Fruit fly (Drosophila melanogaster) whole organism, prepupa: ENCODE results near the gene T48.

Experiments
- Blimp-1 ChIP-seq: fragments of 200-800 bp; sonication (Bioruptor generic); optimal IDR thresholded peaks from 3 replicates; lab custom pipeline; 2017; ENCODE audit warnings: missing biosample characterization, missing genetic modification characterization, mild to moderate bottlenecking, moderate library complexity, missing genetic modification reagents
- CG10631 ChIP-seq: fragments of 200-800 bp; sonication (Bioruptor generic); optimal IDR thresholded peaks from 2 replicates; lab custom pipeline; 2016; ENCODE audit warnings: missing biosample characterization, missing genetic modification characterization
- CG10669 ChIP-seq: fragments of 200-800 bp; sonication (Bioruptor generic); optimal IDR thresholded peaks from 3 replicates; lab custom pipeline; 2018; ENCODE audit warnings: missing biosample characterization, mild to moderate bottlenecking, missing genetic modification characterization, moderate library complexity
- CG11294 ChIP-seq: fragments of 200-800 bp; sonication (Bioruptor generic); IDR thresholded peaks from 2 replicates; pipeline ENCODE4 v1.3.6; 2022; ENCODE audit warnings: missing biosample characterization, missing genetic modification characterization
- CG11902 ChIP-seq: fragments of 200-800 bp; sonication (Bioruptor generic); optimal IDR thresholded peaks from 3 replicates; lab custom pipeline; 2016; ENCODE audit warnings: missing biosample characterization, missing genetic modification characterization
- CG1621 ChIP-seq: fragments of 200-800 bp; sonication (Bioruptor generic); optimal IDR thresholded peaks from 3 replicates; lab custom pipeline; 2018; ENCODE audit warnings: missing biosample characterization, mild to moderate bottlenecking, missing genetic modification characterization
- CG3032 ChIP-seq: fragments of 200-800 bp; optimal IDR thresholded peaks from 2 replicates; lab custom pipeline; 2019; ENCODE audit warnings: missing biosample characterization, mild to moderate bottlenecking, missing genetic modification characterization, moderate library complexity
- CG31627 ChIP-seq: fragments of 200-800 bp; sonication (Bioruptor generic); optimal IDR thresholded peaks from 3 replicates; lab custom pipeline; 2016; ENCODE audit warnings: missing biosample characterization, missing genetic modification characterization
- CG32006 ChIP-seq: fragments of 200-800 bp; sonication (Bioruptor generic); optimal IDR thresholded peaks from 3 replicates; lab custom pipeline; 2017; ENCODE audit warnings: missing biosample characterization, mild to moderate bottlenecking, missing genetic modification characterization
- CG34406 ChIP-seq: fragments of 200-800 bp; sonication (Bioruptor generic); optimal IDR thresholded peaks from 3 replicates; lab custom pipeline; 2016; ENCODE audit warnings: missing biosample characterization, missing genetic modification characterization
- CG3919 ChIP-seq: fragments of 200-800 bp; sonication (Bioruptor generic); optimal IDR thresholded peaks from 3 replicates; lab custom pipeline; 2016; ENCODE audit warnings: missing biosample characterization, missing genetic modification characterization
- CG6276 ChIP-seq: fragments of 200-800 bp; sonication (Bioruptor generic); optimal IDR thresholded peaks from 2 replicates; lab custom pipeline; 2017; ENCODE audit warnings: missing biosample characterization, mild to moderate bottlenecking, missing genetic modification characterization
- CG6808 ChIP-seq: fragments of 200-800 bp; sonication (Bioruptor generic); optimal IDR thresholded peaks from 3 replicates; lab custom pipeline; 2017; ENCODE audit warnings: missing biosample characterization, missing genetic modification characterization, mild to moderate bottlenecking, moderate library complexity, missing genetic modification reagents
- CG6854 ChIP-seq: fragments of 200-800 bp; sonication (Bioruptor generic); optimal IDR thresholded peaks from 2 replicates; lab custom pipeline; 2017; ENCODE audit warnings: missing biosample characterization, mild to moderate bottlenecking, missing genetic modification characterization
- CG7368 ChIP-seq: fragments of 200-800 bp; sonication (Bioruptor generic); optimal IDR thresholded peaks from 3 replicates; lab custom pipeline; 2016; ENCODE audit warnings: missing biosample characterization, missing genetic modification characterization
- CG8319 ChIP-seq: fragments of 200-800 bp; sonication (Bioruptor generic); optimal IDR thresholded peaks from 3 replicates; lab custom pipeline; 2016; ENCODE audit warnings: missing biosample characterization, missing genetic modification characterization
- CG9139 ChIP-seq: fragments of 200-800 bp; sonication (Bioruptor generic); optimal IDR thresholded peaks from 3 replicates; lab custom pipeline; 2017; ENCODE audit warnings: missing biosample characterization, mild to moderate bottlenecking, missing genetic modification characterization
- Eip75B ChIP-seq: fragments of 200-800 bp; sonication (Bioruptor generic); optimal IDR thresholded peaks from 3 replicates; lab custom pipeline; 2016; ENCODE audit warnings: missing biosample characterization, missing genetic modification characterization
- Eip78C ChIP-seq: fragments of 200-800 bp; sonication (Bioruptor generic); peaks from one replicate; lab custom pipeline; 2016; ENCODE audit warnings: missing biosample characterization, missing genetic modification characterization
- Hr39 ChIP-seq: fragments of 200-800 bp; sonication (Bioruptor generic); optimal IDR thresholded peaks from 2 replicates; lab custom pipeline; 2016; ENCODE audit warnings: missing biosample characterization, missing genetic modification characterization
- Hr4 ChIP-seq: fragments of 200-800 bp; sonication (Bioruptor generic); optimal IDR thresholded peaks from 3 replicates; lab custom pipeline; 2016; ENCODE audit warnings: missing biosample characterization, missing genetic modification characterization
- Lpt ChIP-seq: fragments of 200-800 bp; sonication (Bioruptor generic); optimal IDR thresholded peaks from 3 replicates; lab custom pipeline; 2016; ENCODE audit warnings: missing biosample characterization, missing genetic modification characterization
- Met ChIP-seq: fragments of 200-800 bp; sonication (Bioruptor generic); optimal IDR thresholded peaks from 3 replicates; lab custom pipeline; 2016; ENCODE audit warnings: missing biosample characterization, missing genetic modification characterization
- OdsH ChIP-seq: fragments of 200-800 bp; sonication (Bioruptor generic); optimal IDR thresholded peaks from 3 replicates; lab custom pipeline; 2016; ENCODE audit warnings: missing biosample characterization, missing genetic modification characterization
- Smox ChIP-seq: fragments of 200-800 bp; sonication (Bioruptor generic); optimal IDR thresholded peaks from 3 replicates; lab custom pipeline; 2016; ENCODE audit warnings: missing biosample characterization, missing genetic modification characterization
- Sox102F ChIP-seq: fragments of 200-800 bp; sonication (Bioruptor generic); optimal IDR thresholded peaks from 2 replicates; lab custom pipeline; 2016; ENCODE audit warnings: missing biosample characterization, mild to moderate bottlenecking, missing genetic modification characterization
- Sox15 ChIP-seq: fragments of 200-800 bp; sonication (Bioruptor generic); optimal IDR thresholded peaks from 3 replicates; lab custom pipeline; 2016; ENCODE audit warnings: missing biosample characterization, missing genetic modification characterization
- achi ChIP-seq: fragments of 200-800 bp; sonication (Bioruptor generic); optimal IDR thresholded peaks from 3 replicates; lab custom pipeline; 2016; ENCODE audit warnings: missing biosample characterization, missing genetic modification characterization
- cyc ChIP-seq: fragments of 200-800 bp; sonication (Bioruptor generic); optimal IDR thresholded peaks from 3 replicates; lab custom pipeline; 2016; ENCODE audit warnings: missing biosample characterization, missing genetic modification characterization
- dac ChIP-seq: fragments of 200-800 bp; sonication (Bioruptor generic); optimal IDR thresholded peaks from 2 replicates; lab custom pipeline; 2017; ENCODE audit warnings: missing biosample characterization, mild to moderate bottlenecking, missing genetic modification characterization
- dsx ChIP-seq: fragments of 200-800 bp; optimal IDR thresholded peaks from 3 replicates; lab custom pipeline; 2019; ENCODE audit warnings: missing biosample characterization, mild to moderate bottlenecking, missing genetic modification characterization, moderate library complexity; ENCODE audit not compliant: poor library complexity, severe bottlenecking
- eg ChIP-seq: fragments of 200-800 bp; sonication (Bioruptor generic); IDR thresholded peaks from 3 replicates; pipeline ENCODE4 v1.3.6; 2022; ENCODE audit warnings: missing biosample characterization, missing genetic modification characterization
- esn ChIP-seq: fragments of 200-800 bp; sonication (Bioruptor generic); optimal IDR thresholded peaks from 2 replicates; lab custom pipeline; 2016; ENCODE audit warnings: missing biosample characterization, mild to moderate bottlenecking, missing genetic modification characterization, moderate library complexity
- fd59A ChIP-seq: fragments of 200-800 bp; sonication (Bioruptor generic); optimal IDR thresholded peaks from 2 replicates; lab custom pipeline; 2017; ENCODE audit warnings: missing biosample characterization, mild to moderate bottlenecking, missing genetic modification characterization, missing genetic modification reagents
- fd85E ChIP-seq: fragments of 200-800 bp; sonication (Bioruptor generic); optimal IDR thresholded peaks from 3 replicates; lab custom pipeline; 2016; ENCODE audit warnings: missing biosample characterization, missing genetic modification characterization
- fkh ChIP-seq: fragments of 200-800 bp; sonication (Bioruptor generic); optimal IDR thresholded peaks from 3 replicates; lab custom pipeline; 2017; ENCODE audit warnings: missing biosample characterization, mild to moderate bottlenecking, missing genetic modification characterization, moderate library complexity
- lz ChIP-seq: fragments of 200-800 bp; sonication (Bioruptor generic); optimal IDR thresholded peaks from 3 replicates; lab custom pipeline; 2016; ENCODE audit warnings: missing biosample characterization, missing genetic modification characterization
- net ChIP-seq: fragments of 200-800 bp; sonication (Bioruptor generic); optimal IDR thresholded peaks from 3 replicates; lab custom pipeline; 2016; ENCODE audit warnings: missing biosample characterization, missing genetic modification characterization
- pdm3 ChIP-seq: fragments of 200-800 bp; sonication (Bioruptor generic); optimal IDR thresholded peaks from 3 replicates; lab custom pipeline; 2016; ENCODE audit warnings: missing biosample characterization, missing genetic modification characterization
- spab ChIP-seq: fragments of 200-800 bp; sonication (Bioruptor generic); optimal IDR thresholded peaks from 2 replicates; lab custom pipeline; 2017; ENCODE audit warnings: missing biosample characterization, mild to moderate bottlenecking, missing genetic modification characterization, missing genetic modification reagents
- ss ChIP-seq, 2 experiments: fragments of 200-800 bp; sonication (Bioruptor generic); optimal IDR thresholded peaks; 2 replicates in 1 of 2; 3 replicates in 1 of 2; lab custom pipeline; 2017 to 2018; ENCODE audit warnings: mild to moderate bottlenecking in 2 of 2, missing biosample characterization in 2 of 2, missing genetic modification characterization in 2 of 2, moderate library complexity in 1 of 2
- svp ChIP-seq: fragments of 200-800 bp; sonication (Bioruptor generic); peaks from one replicate; lab custom pipeline; 2016; ENCODE audit warnings: missing biosample characterization, missing genetic modification characterization
- topi ChIP-seq: fragments of 200-800 bp; sonication (Bioruptor generic); optimal IDR thresholded peaks from 3 replicates; lab custom pipeline; 2016; ENCODE audit warnings: missing biosample characterization, missing genetic modification characterization
- vri ChIP-seq: fragments of 200-800 bp; sonication (Bioruptor generic); optimal IDR thresholded peaks from 3 replicates; lab custom pipeline; 2016; ENCODE audit warnings: missing biosample characterization, mild to moderate bottlenecking, missing genetic modification characterization

The T48 gene

dm6 chr3R:26915463-26915925 is 34.0 kb downstream of the T48 start, which contains the start of gene CG46339 (continued):
- no peak for TF ChIP-seq dac (GFP tag; lab: Kevin White, UChicago)
- peak; percentile 29 for TF ChIP-seq CG8319 (GFP tag; lab: Kevin White, UChicago)
- peak; percentile 53 for TF ChIP-seq Sox102F (GFP tag; lab: Kevin White, UChicago)
- TF ChIP-seq svp (GFP tag; lab: Kevin White, UChicago) = no peak
- TF ChIP-seq Eip78C (GFP tag; lab: Kevin White, UChicago) = peak; percentile 65
- peak; percentile 56 for TF ChIP-seq achi
- TF ChIP-seq CG9139 (GFP tag; lab: Kevin White, UChicago) = peak; percentile 31
- peak; percentile 86 for TF ChIP-seq vri (GFP tag; lab: Kevin White, UChicago)
- TF ChIP-seq fd85E (GFP tag; lab: Kevin White, UChicago) = no peak
- TF ChIP-seq OdsH (GFP tag; lab: Kevin White, UChicago) = peak; percentile 8
- peak; percentile 57 for TF ChIP-seq esn (GFP tag; lab: Kevin White, UChicago)
- no peak for TF ChIP-seq CG32006 (GFP tag; lab: Kevin White, UChicago)
- TF ChIP-seq fd59A (GFP tag; lab: Kevin White, UChicago) = no peak
- TF ChIP-seq Lpt (GFP tag; lab: Kevin White, UChicago) = peak; percentile 14
- peak; percentile 80 for TF ChIP-seq CG6854 (GFP tag; lab: Kevin White, UChicago)
- TF ChIP-seq, all 60 proteins: peak for 33

- TF ChIP-seq dsx (GFP tag; lab: Kevin White, UChicago) (no peak), Hr4 (GFP tag; lab: Kevin White, UChicago) (no peak), vri (GFP tag; lab: Kevin White, UChicago) (no peak), ss (GFP tag; optimal IDR thresholded peaks at IDR 0.05; lab: Kevin White, UChicago) (no peak), lz (GFP tag; lab: Kevin White, UChicago) (no peak), Met (GFP tag; lab: Kevin White, UChicago) (no peak), spab (GFP tag; lab: Kevin White, UChicago) (no peak)
These were observed 37.3 kb downstream of the T48 start for dm6 chr3R:26918857-26919256.

- TF ChIP-seq Blimp-1 (GFP tag; lab: Kevin White, UChicago) (peak; percentile 54), eg (GFP tag; lab: Robert Waterston, UW) (peak; percentile 51; the same call in 2 of the 3 replicates), CG3919 (GFP tag; lab: Kevin White, UChicago) (peak; percentile 8), CG3032 (tag; lab: Kevin White, UChicago) (no peak), CG7368 (GFP tag; lab: Kevin White, UChicago) (peak; percentile 14), CG8319 (GFP tag; lab: Kevin White, UChicago) (peak; percentile 18), dsx (GFP tag; lab: Kevin White, UChicago) (no peak), Met (GFP tag; lab: Kevin White, UChicago) (peak; percentile 46), vri (GFP tag; lab: Kevin White, UChicago) (no peak), net (GFP tag; lab: Kevin White, UChicago) (peak; percentile 12), CG11902 (GFP tag; lab: Kevin White, UChicago) (peak; percentile 7), fkh (peak; percentile 88), Eip75B (peak; percentile 12), CG6808 (no peak), CG10631 (GFP tag; lab: Kevin White, UChicago) (peak; percentile 22), esn (GFP tag; lab: Kevin White, UChicago) (peak; percentile 63), Smox (GFP tag; lab: Kevin White, UChicago) (peak; percentile 45), CG6276 (no peak), svp (GFP tag; lab: Kevin White, UChicago) (peak; percentile 68), topi (GFP tag; lab: Kevin White, UChicago) (peak; percentile 64), CG31627 (GFP tag; lab: Kevin White, UChicago) (peak; percentile 10), cyc (GFP tag; lab: Kevin White, UChicago) (peak; percentile 38), achi (peak; percentile 11), CG10669 (GFP tag; lab: Kevin White, UChicago) (no peak), Eip78C (GFP tag; lab: Kevin White, UChicago) (peak; percentile 82), CG34406 (GFP tag; lab: Kevin White, UChicago) (no peak), lz (GFP tag; lab: Kevin White, UChicago) (peak; percentile 46), CG11294 (GFP tag; lab: Robert Waterston, UW) (no peak), pdm3 (GFP tag; lab: Kevin White, UChicago) (peak; percentile 7), CG1621 (no peak), Sox15 (no peak), spab (GFP tag; lab: Kevin White, UChicago) (no peak), Hr39 (peak; percentile 30)
These were observed 42.3 kb downstream of the T48 start for dm6 chr3R:26923830-26924333.
